Worm (Caenorhabditis elegans) whole organism, young adult: Measurements from ENCODE around the gene chw-1.

ENCODE experiments used
- B0019.2 ChIP-seq: fragments of 200-800 bp; sonication (Bioruptor generic); conservative IDR thresholded peaks from 2 replicates; pipeline ENCODE4 v1.3.6; 2022; ENCODE audit warnings: missing genetic modification reagents, missing genetic modification characterization, missing compliant biosample characterization
- B0035.1 ChIP-seq: sonication (generic microtip); optimal IDR thresholded peaks from 2 replicates; lab custom pipeline; 2016; ENCODE audit warnings: missing genetic modification characterization, mild to moderate bottlenecking, missing compliant biosample characterization, missing genotype, missing genetic modification reagents
- B0336.3 ChIP-seq: fragments of 200-800 bp; sonication (Bioruptor generic); IDR thresholded peaks from 2 replicates; pipeline ENCODE4 v1.3.6; 2022; ENCODE audit warnings: missing genetic modification characterization, missing compliant biosample characterization
- F10E7.11 ChIP-seq: sonication (generic microtip); optimal IDR thresholded peaks from 2 replicates; lab custom pipeline; 2017; ENCODE audit warnings: mild to moderate bottlenecking, missing genetic modification characterization, moderate library complexity, missing compliant biosample characterization
- F22D6.2 ChIP-seq: sonication (generic microtip); optimal IDR thresholded peaks from 2 replicates; lab custom pipeline; 2016; ENCODE audit warnings: mild to moderate bottlenecking, missing genetic modification characterization, missing compliant biosample characterization
- F33H1.4 ChIP-seq: fragments of 200-800 bp; sonication (Bioruptor generic); IDR thresholded peaks from 2 replicates; pipeline ENCODE4 v1.3.6; 2022; ENCODE audit warnings: missing genetic modification reagents, missing genetic modification characterization, missing compliant biosample characterization
- F49E8.2 ChIP-seq: sonication (generic microtip); optimal IDR thresholded peaks from 3 replicates; lab custom pipeline; 2017; ENCODE audit warnings: missing genetic modification characterization, mild to moderate bottlenecking, missing compliant biosample characterization, antibody characterized with exemption, moderate library complexity; ENCODE audit not compliant: insufficient read depth
- F57C9.4 ChIP-seq: sonication (generic microtip); optimal IDR thresholded peaks from 2 replicates; lab custom pipeline; 2017; ENCODE audit warnings: mild to moderate bottlenecking, missing genetic modification characterization, missing compliant biosample characterization
- K11D2.4 ChIP-seq: fragments of 200-800 bp; sonication (Bioruptor generic); IDR thresholded peaks from 2 replicates; pipeline ENCODE4 v1.3.6; 2022; ENCODE audit warnings: missing genetic modification reagents, missing genetic modification characterization, missing compliant biosample characterization
- Y67H2A.10 ChIP-seq: fragments of 200-800 bp; sonication (Bioruptor generic); conservative IDR thresholded peaks from 2 replicates; pipeline ENCODE4 v1.3.6; 2022; ENCODE audit warnings: missing genetic modification reagents, missing genetic modification characterization, missing compliant biosample characterization
- Y95B8A.8 ChIP-seq: fragments of 200-800 bp; sonication (Bioruptor generic); IDR thresholded peaks from 2 replicates; pipeline ENCODE4 v1.3.6; 2022; ENCODE audit warnings: missing genetic modification reagents, missing genetic modification characterization, missing compliant biosample characterization
- aptf-3 ChIP-seq: fragments of 200-800 bp; sonication (Bioruptor generic); IDR thresholded peaks from 2 replicates; pipeline ENCODE4 v1.3.6; 2022; ENCODE audit warnings: missing genetic modification characterization, missing compliant biosample characterization
- bed-1 ChIP-seq: fragments of 200-800 bp; sonication (Bioruptor generic); IDR thresholded peaks from 2 replicates; pipeline ENCODE4 v1.3.6; 2022; ENCODE audit warnings: missing genetic modification reagents, missing genetic modification characterization, missing compliant biosample characterization
- ceh-100 ChIP-seq: fragments of 200-800 bp; sonication (Bioruptor generic); IDR thresholded peaks from 2 replicates; pipeline ENCODE4 v1.3.6; 2022; ENCODE audit warnings: missing genetic modification reagents, missing genetic modification characterization, missing compliant biosample characterization
- ceh-40 ChIP-seq: fragments of 200-800 bp; sonication (Bioruptor generic); IDR thresholded peaks from 2 replicates; pipeline ENCODE4 v1.3.6; 2022; ENCODE audit warnings: missing genetic modification characterization, missing compliant biosample characterization
- ceh-58 ChIP-seq: fragments of 200-800 bp; sonication (Bioruptor generic); IDR thresholded peaks from 2 replicates; pipeline ENCODE4 v1.3.6; 2022; ENCODE audit warnings: missing genetic modification characterization, missing compliant biosample characterization
- ceh-91 ChIP-seq: fragments of 200-800 bp; sonication (Bioruptor generic); IDR thresholded peaks from 2 replicates; pipeline ENCODE4 v1.3.6; 2022; ENCODE audit warnings: missing genetic modification reagents, missing genetic modification characterization, missing compliant biosample characterization
- dox-1 ChIP-seq: fragments of 200-800 bp; sonication (Bioruptor generic); IDR thresholded peaks from 2 replicates; pipeline ENCODE4 v1.3.6; 2022; ENCODE audit warnings: missing genetic modification reagents, missing genetic modification characterization, missing compliant biosample characterization
- dpl-1 ChIP-seq: fragments of 150-350 bp; optimal IDR thresholded peaks from 2 replicates; lab custom pipeline; 2014; ENCODE audit warnings: missing biosample characterization, missing genetic modification reagents, missing genetic modification characterization
- egl-18 ChIP-seq: fragments of 200-800 bp; sonication (Bioruptor generic); IDR thresholded peaks from 2 replicates; pipeline ENCODE4 v1.3.6; 2022; ENCODE audit warnings: missing genetic modification reagents, missing genetic modification characterization, missing compliant biosample characterization
- ekl-4 ChIP-seq: fragments of 200-800 bp; sonication (Bioruptor generic); IDR thresholded peaks from 2 replicates; pipeline ENCODE4 v1.3.6; 2022; ENCODE audit warnings: missing genetic modification reagents, missing genetic modification characterization, missing compliant biosample characterization
- fkh-3 ChIP-seq: sonication (generic microtip); optimal IDR thresholded peaks from 2 replicates; lab custom pipeline; 2016; ENCODE audit warnings: mild to moderate bottlenecking, missing genetic modification characterization, missing compliant biosample characterization
- hlh-26 ChIP-seq: fragments of 200-800 bp; sonication (Bioruptor generic); conservative IDR thresholded peaks from 2 replicates; pipeline ENCODE4 v1.3.6; 2022; ENCODE audit warnings: missing genetic modification reagents, missing genetic modification characterization, missing compliant biosample characterization
- hrde-1 ChIP-seq: sonication (generic microtip); optimal IDR thresholded peaks from 2 replicates; lab custom pipeline; 2016; ENCODE audit warnings: missing genetic modification characterization, mild to moderate bottlenecking, missing compliant biosample characterization, moderate library complexity, missing genotype, missing genetic modification reagents, borderline replicate concordance
- madf-6 ChIP-seq: fragments of 200-800 bp; sonication (Bioruptor generic); IDR thresholded peaks from 2 replicates; pipeline ENCODE4 v1.3.6; 2022; ENCODE audit warnings: missing genetic modification reagents, missing genetic modification characterization, missing compliant biosample characterization
- nhr-120 ChIP-seq: fragments of 200-800 bp; sonication (Bioruptor generic); IDR thresholded peaks from 2 replicates; pipeline ENCODE4 v1.3.6; 2022; ENCODE audit warnings: missing genetic modification characterization, missing compliant biosample characterization
- nhr-179 ChIP-seq: sonication (generic microtip); optimal IDR thresholded peaks from 2 replicates; lab custom pipeline; 2016; ENCODE audit warnings: mild to moderate bottlenecking, missing genetic modification characterization, missing compliant biosample characterization
- pbrm-1 ChIP-seq: fragments of 200-800 bp; sonication (Bioruptor generic); IDR thresholded peaks from 2 replicates; pipeline ENCODE4 v1.3.6; 2022; ENCODE audit warnings: missing genetic modification reagents, missing genetic modification characterization, missing compliant biosample characterization
- repo-1 ChIP-seq: sonication (generic microtip); optimal IDR thresholded peaks from 2 replicates; lab custom pipeline; 2017; ENCODE audit warnings: mild to moderate bottlenecking, missing genetic modification characterization, missing compliant biosample characterization
- snpc-1.1 ChIP-seq: sonication (generic microtip); optimal IDR thresholded peaks from 2 replicates; lab custom pipeline; 2017; ENCODE audit warnings: missing genetic modification characterization, mild to moderate bottlenecking, missing compliant biosample characterization, antibody characterized with exemption, moderate library complexity, missing genotype, missing genetic modification reagents; ENCODE audit not compliant: insufficient read depth
- snpc-1.3 ChIP-seq: sonication (generic microtip); optimal IDR thresholded peaks from 2 replicates; lab custom pipeline; 2017; ENCODE audit warnings: missing genetic modification characterization, mild to moderate bottlenecking, missing compliant biosample characterization, antibody characterized with exemption, moderate library complexity, missing genotype, missing genetic modification reagents; ENCODE audit not compliant: insufficient read depth
- snpc-3.4 ChIP-seq: sonication (generic microtip); optimal IDR thresholded peaks from 2 replicates; lab custom pipeline; 2017; ENCODE audit warnings: missing genetic modification characterization, mild to moderate bottlenecking, missing compliant biosample characterization, antibody characterized with exemption, moderate library complexity, missing genotype, missing genetic modification reagents
- sptf-2 ChIP-seq: fragments of 200-800 bp; sonication (Bioruptor generic); optimal IDR thresholded peaks from 2 replicates; lab custom pipeline; 2018; ENCODE audit warnings: mild to moderate bottlenecking, missing genetic modification characterization, missing compliant biosample characterization
- tlf-1 ChIP-seq: fragments of 200-800 bp; sonication (Bioruptor generic); optimal IDR thresholded peaks from 2 replicates; lab custom pipeline; 2018; ENCODE audit warnings: mild to moderate bottlenecking, missing genetic modification characterization, missing compliant biosample characterization
- ztf-22 ChIP-seq: fragments of 200-800 bp; sonication (Bioruptor generic); optimal IDR thresholded peaks from 2 replicates; lab custom pipeline; 2018; ENCODE audit warnings: mild to moderate bottlenecking, missing genetic modification characterization, moderate library complexity, missing compliant biosample characterization
- ztf-6 ChIP-seq: fragments of 200-800 bp; sonication (Bioruptor generic); IDR thresholded peaks from 2 replicates; pipeline ENCODE4 v1.3.6; 2022; ENCODE audit warnings: missing genetic modification reagents, missing genetic modification characterization, missing compliant biosample characterization

Gene chw-1

DNA sequence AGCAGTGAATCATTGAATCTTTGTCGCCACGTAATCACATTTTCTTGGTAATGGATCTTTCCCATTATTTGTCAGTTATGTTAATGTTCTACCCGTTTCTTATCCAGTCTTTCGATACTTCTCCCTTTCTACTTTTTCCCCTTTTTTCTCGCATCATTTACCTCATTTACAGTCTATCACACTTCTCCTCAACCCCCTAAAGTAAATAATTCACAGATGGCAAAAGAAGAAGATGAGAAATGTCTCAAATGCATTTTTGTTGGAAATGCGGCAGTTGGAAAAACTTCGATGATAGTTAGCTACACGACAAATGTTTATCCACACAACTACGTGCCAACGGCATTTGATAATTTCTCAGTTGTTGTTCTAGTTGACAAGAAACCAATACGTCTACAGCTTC is at the start of gene chw-1:
chw-1 (plus strand) TSS at position 217 of the 400 bp plus-strand sequence.
- TF ChIP-seq repo-1 (tag; lab: Kevin White, UChicago): no peak
- no peak for TF ChIP-seq B0336.3 (GFP tag; lab: Robert Waterston, UW)
- no peak for TF ChIP-seq ztf-22 (GFP tag; lab: Kevin White, UChicago)
- no peak for TF ChIP-seq tlf-1
- TF ChIP-seq bed-1 (GFP tag; lab: Robert Waterston, UW): no peak
- no peak for TF ChIP-seq nhr-179 (tag; lab: Kevin White, UChicago)
- TF ChIP-seq F49E8.2: no peak
- no peak for TF ChIP-seq hrde-1 (tag; lab: Kevin White, UChicago)
- TF ChIP-seq snpc-1.1 (tag; lab: Kevin White, UChicago): no peak
- no peak for TF ChIP-seq pbrm-1 (GFP tag; lab: Robert Waterston, UW)
- TF ChIP-seq dox-1: no peak
- no peak for TF ChIP-seq B0035.1 (tag; lab: Kevin White, UChicago)

DNA sequence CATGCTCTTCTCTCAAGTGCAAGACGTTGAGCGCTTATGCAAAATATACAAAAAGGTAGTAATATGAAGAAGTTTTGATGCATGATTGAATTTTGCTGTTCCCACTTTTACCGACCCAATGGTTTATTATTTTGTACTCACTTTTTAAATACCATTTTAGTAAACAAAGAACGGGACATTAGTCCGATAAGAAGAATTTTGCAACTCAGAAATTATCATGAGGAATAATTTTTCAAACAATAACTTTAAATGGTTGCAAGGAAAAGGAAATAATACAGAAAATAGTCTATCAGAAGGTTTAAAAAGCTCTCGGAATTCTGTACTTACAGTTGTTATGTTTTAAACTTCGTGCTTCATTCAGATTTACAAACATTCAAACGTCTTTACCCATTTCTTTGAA is 47.5 kb upstream of the chw-1 start, which contains the start of gene F15H10.9:
F15H10.9 (minus strand) TSS at position 101 of the 400 bp plus-strand sequence.
- TF ChIP-seq F33H1.4: no peak
- no peak for TF ChIP-seq hrde-1 (tag; lab: Kevin White, UChicago)
- no peak for TF ChIP-seq hlh-26 (GFP tag; lab: Robert Waterston, UW)
- no peak for TF ChIP-seq egl-18
- TF ChIP-seq ztf-6 (GFP tag; lab: Robert Waterston, UW): no peak
- TF ChIP-seq ceh-100 (GFP tag; lab: Robert Waterston, UW): no peak
- TF ChIP-seq F49E8.2: no peak
- TF ChIP-seq snpc-3.4 (tag; lab: Kevin White, UChicago): no peak
- TF ChIP-seq dpl-1 (GFP tag; lab: Kevin White, UChicago): no peak
- TF ChIP-seq Y95B8A.8: no peak
- TF ChIP-seq ceh-40 (GFP tag; lab: Robert Waterston, UW): no peak
- TF ChIP-seq B0019.2: no peak
- TF ChIP-seq B0336.3 (GFP tag; lab: Robert Waterston, UW): no peak

DNA sequence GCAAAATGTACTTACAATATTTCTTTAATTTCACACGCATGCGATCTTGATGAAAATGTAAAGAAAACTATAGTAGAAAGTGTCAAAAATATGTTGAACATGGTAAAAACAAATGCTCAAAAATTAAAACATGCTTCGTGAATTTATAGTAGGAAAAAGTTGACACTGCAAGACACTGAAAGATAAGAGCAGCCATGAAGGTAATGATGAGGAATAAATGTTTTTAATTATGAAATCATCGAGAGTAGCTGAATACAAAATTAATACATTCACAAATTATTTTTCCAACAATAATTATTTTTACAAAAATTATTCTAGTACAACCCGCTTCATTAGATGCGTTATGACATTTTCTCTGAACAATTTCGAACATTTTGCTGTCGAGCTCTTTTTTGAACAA is 45.2 kb upstream of the chw-1 start, which contains the start of gene F15H10.10:
F15H10.10 (minus strand) TSS at position 101 of the 400 bp plus-strand sequence.
- TF ChIP-seq hrde-1 (tag; lab: Kevin White, UChicago): no peak
- no peak for TF ChIP-seq fkh-3 (tag; lab: Kevin White, UChicago)
- no peak for TF ChIP-seq F57C9.4 (tag; lab: Kevin White, UChicago)
- no peak for TF ChIP-seq Y67H2A.10 (GFP tag; lab: Robert Waterston, UW)
- no peak for TF ChIP-seq nhr-120 (GFP tag; lab: Robert Waterston, UW)
- no peak for TF ChIP-seq aptf-3
- TF ChIP-seq ekl-4: no peak
- no peak for TF ChIP-seq ceh-58 (GFP tag; lab: Robert Waterston, UW)
- no peak for TF ChIP-seq sptf-2
- TF ChIP-seq nhr-179 (tag; lab: Kevin White, UChicago): no peak
- TF ChIP-seq F22D6.2 (tag; lab: Kevin White, UChicago): no peak
- no peak for TF ChIP-seq madf-6 (GFP tag; lab: Robert Waterston, UW)
- no peak for TF ChIP-seq F10E7.11 (tag; lab: Kevin White, UChicago)
- TF ChIP-seq pbrm-1 (GFP tag; lab: Robert Waterston, UW): no peak
- no peak for TF ChIP-seq ceh-91 (GFP tag; lab: Robert Waterston, UW)
- TF ChIP-seq snpc-1.3: no peak
- no peak for TF ChIP-seq K11D2.4 (GFP tag; lab: Robert Waterston, UW)
